Worm (Caenorhabditis elegans) whole organism, late embryonic: ENCODE measurements around the gene C17G10.1.

Source experiments
- elt-2 ChIP-seq: sonication (generic microtip); optimal IDR thresholded peaks from 2 replicates; lab custom pipeline; 2016; ENCODE audit warnings: missing genetic modification reagents, missing genetic modification characterization, missing compliant biosample characterization
- hlh-15 ChIP-seq: sonication (generic microtip); optimal IDR thresholded peaks from 2 replicates; lab custom pipeline; 2016; ENCODE audit warnings: missing genetic modification characterization, missing compliant biosample characterization
- unc-42 ChIP-seq: sonication (generic microtip); optimal IDR thresholded peaks from 2 replicates; lab custom pipeline; 2016; ENCODE audit warnings: missing genotype, missing genetic modification characterization, missing compliant biosample characterization

DNA sequence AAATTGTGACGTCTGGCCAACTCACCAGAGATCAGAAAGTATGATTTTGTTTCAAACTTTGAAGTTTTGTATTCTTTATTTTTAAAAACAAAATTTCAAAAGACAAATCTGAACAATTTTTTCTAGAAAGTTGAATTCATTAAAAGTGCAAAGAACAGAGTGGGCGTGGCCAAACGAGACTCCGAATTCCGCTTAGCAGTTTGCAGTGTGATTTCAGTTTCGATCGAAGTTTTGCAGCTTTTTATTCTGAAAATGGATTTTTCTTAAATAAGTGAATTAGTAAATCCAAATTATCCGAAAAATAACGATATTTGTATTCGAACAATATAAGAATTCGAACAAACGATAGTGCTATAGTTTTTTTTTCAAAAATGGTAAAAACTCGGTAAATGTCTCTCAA lies 37.1 kb downstream of the C17G10.1 start:
- no peak for TF ChIP-seq unc-42 (tag; lab: Kevin White, UChicago)
- no peak for TF ChIP-seq elt-2
- TF ChIP-seq hlh-15 (tag; lab: Kevin White, UChicago): no peak
